Worm (Caenorhabditis elegans): ENCODE results near the gene let-19.

ce11 chrII:8818257-8818656, 47.5 kb downstream of the let-19 start:
- no peak for TF ChIP-seq sptf-1 (tag; optimal IDR thresholded peaks at IDR 0.05)
- TF ChIP-seq snpc-4 (tag; optimal IDR thresholded peaks at IDR 0.05) = no peak
- no peak for TF ChIP-seq nhr-237 (tag; optimal IDR thresholded peaks at IDR 0.05)
- TF ChIP-seq elt-1 (tag; optimal IDR thresholded peaks at IDR 0.05; ENCODE audit: borderline replicate concordance, insufficient read depth) = no peak
- no peak for TF ChIP-seq unc-62 (GFP tag; optimal IDR thresholded peaks at IDR 0.05)
- TF ChIP-seq ces-1 (GFP tag; optimal IDR thresholded peaks at IDR 0.05) = no peak
- no peak for TF ChIP-seq lsy-2 (tag; optimal IDR thresholded peaks at IDR 0.05)
- no peak for TF ChIP-seq pha-4 (tag; optimal IDR thresholded peaks at IDR 0.05)
- no peak for TF ChIP-seq ztf-11 (tag; optimal IDR thresholded peaks at IDR 0.05)
- no peak for TF ChIP-seq ceh-83 (GFP tag; optimal IDR thresholded peaks at IDR 0.05)
- no peak for TF ChIP-seq blmp-1 (tag; optimal IDR thresholded peaks at IDR 0.05)
- no peak for TF ChIP-seq elt-3 (tag; optimal IDR thresholded peaks at IDR 0.05)
- TF ChIP-seq nhr-76 (tag; optimal IDR thresholded peaks at IDR 0.05) = no peak

All from whole organism, mixed stage, embryonic.